Comparison of ENCODE assay signal across 1 fruit fly cellular context in the genomic region with DNA sequence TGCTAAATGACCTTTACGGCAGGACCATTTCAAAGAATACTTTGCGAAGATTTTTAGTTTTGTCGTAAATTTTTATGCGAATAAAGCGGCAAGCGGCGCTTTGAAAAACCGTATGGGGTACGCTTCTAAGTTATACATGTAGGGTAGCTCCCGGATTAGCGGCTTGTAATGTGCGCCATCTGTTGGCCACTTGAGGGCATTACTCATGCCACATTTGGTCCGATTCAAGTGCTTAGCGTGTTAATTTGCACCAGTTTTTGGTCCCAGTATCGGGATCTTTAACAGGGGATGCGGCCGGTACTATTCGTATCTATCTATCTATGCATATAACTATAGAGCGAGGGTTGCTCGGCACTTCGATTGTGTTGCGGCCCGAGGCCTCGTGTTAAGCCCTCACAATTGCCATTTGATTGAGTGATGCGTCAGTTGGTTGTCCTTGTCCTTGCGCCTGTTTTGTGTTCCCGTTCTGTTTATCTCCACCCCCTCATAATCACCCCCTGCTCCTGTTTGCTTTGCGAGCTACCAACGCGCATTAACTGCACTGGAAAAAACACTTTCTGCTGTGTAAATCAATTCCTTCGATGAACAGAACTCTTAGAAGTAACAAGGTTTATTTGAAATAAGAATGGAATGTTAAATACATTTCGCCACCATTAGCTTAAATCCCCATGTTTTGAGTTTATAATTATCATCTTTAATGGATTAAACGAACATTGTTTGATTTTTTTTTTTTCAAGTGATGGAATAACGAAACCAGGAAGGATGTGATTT.
A peak's percentile ranks its signal among the peaks of the same experiment; 100 is the strongest.
TF ChIP-seq lines count a peak whose summit lies in the region.

No protein-coding gene starts in this region.

TF ChIP-seq in whole organism, embryonic, 481 proteins besides CTCF, POLR2A, EP300 and RAD21 (continued from another document and continues in another):
- TF ChIP-seq sim (GFP tag; IDR thresholded peaks at IDR 0.05; lab: Robert Waterston, UW) = no peak
- TF ChIP-seq CG1603 (tag; optimal IDR thresholded peaks at IDR 0.05; lab: Kevin White, UChicago) = peak; percentile 68
- no peak for TF ChIP-seq NC2β (GFP tag; optimal IDR thresholded peaks at IDR 0.05; lab: Kevin White, UChicago)
- TF ChIP-seq CG12659 (GFP tag; optimal IDR thresholded peaks at IDR 0.05; lab: Kevin White, UChicago) = no peak
- TF ChIP-seq Hr39 (optimal IDR thresholded peaks at IDR 0.05; lab: Kevin White, UChicago) = no peak
- peak; percentile 7 for TF ChIP-seq CoRest (tag; optimal IDR thresholded peaks at IDR 0.05; lab: Kevin White, UChicago)
- no peak for TF ChIP-seq dimm (GFP tag; IDR thresholded peaks at IDR 0.05; lab: Robert Waterston, UW)
- TF ChIP-seq CG3407 (GFP tag; optimal IDR thresholded peaks at IDR 0.05; lab: Kevin White, UChicago) = no peak
- no peak for TF ChIP-seq eyg (GFP tag; optimal IDR thresholded peaks at IDR 0.05; lab: Kevin White, UChicago)
- TF ChIP-seq pb (GFP tag; optimal IDR thresholded peaks at IDR 0.05; lab: Kevin White, UChicago) = no peak
- no peak for TF ChIP-seq CG6854 (GFP tag; optimal IDR thresholded peaks at IDR 0.05; lab: Kevin White, UChicago)
- TF ChIP-seq Bteb2 (GFP tag; optimal IDR thresholded peaks at IDR 0.05; lab: Kevin White, UChicago) = no peak
- TF ChIP-seq Med (GFP tag; lab: Kevin White, UChicago) = peak; percentile 73
- TF ChIP-seq salm (tag; optimal IDR thresholded peaks at IDR 0.05; lab: Kevin White, UChicago) = no peak
- TF ChIP-seq CG4360 (GFP tag; IDR thresholded peaks at IDR 0.05; lab: Robert Waterston, UW) = no peak
- no peak for TF ChIP-seq gsb (GFP tag; IDR thresholded peaks at IDR 0.05; lab: Robert Waterston, UW)
- TF ChIP-seq Spps (tag; optimal IDR thresholded peaks at IDR 0.05; lab: Kevin White, UChicago) = peak; percentile 47
- no peak for TF ChIP-seq H15 (GFP tag; IDR thresholded peaks at IDR 0.05; lab: Robert Waterston, UW)
- TF ChIP-seq HLH3B (GFP tag; IDR thresholded peaks at IDR 0.05; lab: Robert Waterston, UW) = no peak
- no peak for TF ChIP-seq hb (GFP tag; IDR thresholded peaks at IDR 0.05; lab: Robert Waterston, UW; ENCODE audit: partially characterized antibody)
- TF ChIP-seq fd3F (GFP tag; optimal IDR thresholded peaks at IDR 0.05; lab: Kevin White, UChicago) = no peak
- TF ChIP-seq Nf-YA (GFP tag; IDR thresholded peaks at IDR 0.05; lab: Robert Waterston, UW) = no peak
- no peak for TF ChIP-seq gro (GFP tag; optimal IDR thresholded peaks at IDR 0.05; lab: Kevin White, UChicago)
- TF ChIP-seq CG6689 (GFP tag; IDR thresholded peaks at IDR 0.05; lab: Robert Waterston, UW) = 0 out of 2 replicates have a peak, but pooled peaks have one; percentile 19
- peak; percentile 59 for TF ChIP-seq phol (tag; optimal IDR thresholded peaks at IDR 0.05; lab: Kevin White, UChicago)
- no peak for TF ChIP-seq CG12071 (GFP tag; optimal IDR thresholded peaks at IDR 0.05; lab: Kevin White, UChicago)
- no peak for TF ChIP-seq org-1 (GFP tag; optimal IDR thresholded peaks at IDR 0.05; lab: Kevin White, UChicago)
- TF ChIP-seq CG7271 (tag; optimal IDR thresholded peaks at IDR 0.05; lab: Kevin White, UChicago) = no peak
- TF ChIP-seq gcm2 (GFP tag; optimal IDR thresholded peaks at IDR 0.05; lab: Kevin White, UChicago) = no peak
- TF ChIP-seq nerfin-1 (tag; optimal IDR thresholded peaks at IDR 0.05; lab: Kevin White, UChicago) = peak; percentile 49
- TF ChIP-seq Oaz (GFP tag; IDR thresholded peaks at IDR 0.05; lab: Robert Waterston, UW) = no peak
- TF ChIP-seq CHES-1-like (GFP tag; optimal IDR thresholded peaks at IDR 0.05; lab: Kevin White, UChicago) = no peak
- TF ChIP-seq BtbVII (GFP tag; optimal IDR thresholded peaks at IDR 0.05; lab: Kevin White, UChicago) = no peak
- TF ChIP-seq CG11398 (GFP tag; optimal IDR thresholded peaks at IDR 0.05; lab: Kevin White, UChicago) = no peak
- no peak for TF ChIP-seq CG1832 (GFP tag; optimal IDR thresholded peaks at IDR 0.05; lab: Kevin White, UChicago)
- no peak for TF ChIP-seq CG7372 (GFP tag; IDR thresholded peaks at IDR 0.05; lab: Robert Waterston, UW)
- TF ChIP-seq corto (GFP tag; optimal IDR thresholded peaks at IDR 0.05; lab: Kevin White, UChicago) = no peak
- TF ChIP-seq HLHmδ (GFP tag; optimal IDR thresholded peaks at IDR 0.05; lab: Kevin White, UChicago) = no peak
- TF ChIP-seq CG7786 (GFP tag; optimal IDR thresholded peaks at IDR 0.05; lab: Kevin White, UChicago) = no peak
- no peak for TF ChIP-seq CG12744 (GFP tag; optimal IDR thresholded peaks at IDR 0.05; lab: Kevin White, UChicago)
- TF ChIP-seq CG10209 (GFP tag; optimal IDR thresholded peaks at IDR 0.05; lab: Kevin White, UChicago) = peak; percentile 26
- no peak for TF ChIP-seq CG12299 (tag; optimal IDR thresholded peaks at IDR 0.05; lab: Kevin White, UChicago)
- TF ChIP-seq Lhr (GFP tag; optimal IDR thresholded peaks at IDR 0.05; lab: Kevin White, UChicago) = no peak
- TF ChIP-seq CG33213 (GFP tag; optimal IDR thresholded peaks at IDR 0.05; lab: Kevin White, UChicago) = no peak
- TF ChIP-seq knrl (GFP tag; IDR thresholded peaks at IDR 0.05; lab: Robert Waterston, UW; ENCODE audit: partially characterized antibody) = no peak
- peak; percentile 67 for TF ChIP-seq zf30C (GFP tag; optimal IDR thresholded peaks at IDR 0.05; lab: Kevin White, UChicago)
- TF ChIP-seq Xrp1 (GFP tag; IDR thresholded peaks at IDR 0.05; lab: Robert Waterston, UW) = peak; percentile 62; the same call in 1 of the 2 replicates
- no peak for TF ChIP-seq CG8478 (optimal IDR thresholded peaks at IDR 0.05; lab: Kevin White, UChicago)
- TF ChIP-seq CG16779 (GFP tag; IDR thresholded peaks at IDR 0.05; lab: Robert Waterston, UW) = no peak
- TF ChIP-seq cg (GFP tag; optimal IDR thresholded peaks at IDR 0.05; lab: Kevin White, UChicago) = no peak
- TF ChIP-seq CG15073 (GFP tag; optimal IDR thresholded peaks at IDR 0.05; lab: Kevin White, UChicago) = no peak
- TF ChIP-seq CG15601 (tag; optimal IDR thresholded peaks at IDR 0.05; lab: Kevin White, UChicago) = no peak
- peak; percentile 48 for TF ChIP-seq unpg (GFP tag; optimal IDR thresholded peaks at IDR 0.05; lab: Kevin White, UChicago)
- TF ChIP-seq CG17186 (GFP tag; optimal IDR thresholded peaks at IDR 0.05; lab: Kevin White, UChicago) = no peak
- TF ChIP-seq CG2875 (GFP tag; optimal IDR thresholded peaks at IDR 0.05; lab: Kevin White, UChicago) = no peak
- no peak for TF ChIP-seq crp (GFP tag; optimal IDR thresholded peaks at IDR 0.05; lab: Kevin White, UChicago)
- no peak for TF ChIP-seq dpn (GFP tag; optimal IDR thresholded peaks at IDR 0.05; lab: Kevin White, UChicago)
- TF ChIP-seq Fer2 (tag; optimal IDR thresholded peaks at IDR 0.05; lab: Kevin White, UChicago) = no peak
- TF ChIP-seq Ets97D (GFP tag; optimal IDR thresholded peaks at IDR 0.05; lab: Kevin White, UChicago) = no peak
- no peak for TF ChIP-seq CG13775 (GFP tag; optimal IDR thresholded peaks at IDR 0.05; lab: Kevin White, UChicago)
- TF ChIP-seq CG31441 (GFP tag; IDR thresholded peaks at IDR 0.05; lab: Robert Waterston, UW) = peak; percentile 47; the same call in 1 of the 2 replicates
- no peak for TF ChIP-seq Dp (GFP tag; optimal IDR thresholded peaks at IDR 0.05; lab: Kevin White, UChicago)
- TF ChIP-seq onecut (GFP tag; IDR thresholded peaks at IDR 0.05; lab: Robert Waterston, UW) = no peak
- no peak for TF ChIP-seq Neu2 (GFP tag; optimal IDR thresholded peaks at IDR 0.05; lab: Kevin White, UChicago; ENCODE audit: borderline replicate concordance)
- TF ChIP-seq CG18764 (GFP tag; optimal IDR thresholded peaks at IDR 0.05; lab: Kevin White, UChicago) = no peak
- no peak for TF ChIP-seq chn (GFP tag; optimal IDR thresholded peaks at IDR 0.05; lab: Kevin White, UChicago)
- TF ChIP-seq CG10565 (GFP tag; optimal IDR thresholded peaks at IDR 0.05; lab: Kevin White, UChicago) = no peak
- TF ChIP-seq CG6765 (GFP tag; optimal IDR thresholded peaks at IDR 0.05; lab: Kevin White, UChicago) = no peak
- TF ChIP-seq CG8944 (GFP tag; optimal IDR thresholded peaks at IDR 0.05; lab: Kevin White, UChicago) = no peak
- peak; percentile 20 for TF ChIP-seq grau (tag; optimal IDR thresholded peaks at IDR 0.05; lab: Kevin White, UChicago)
- no peak for TF ChIP-seq stc (GFP tag; IDR thresholded peaks at IDR 0.05; lab: Robert Waterston, UW)
- peak; percentile 58 for TF ChIP-seq Blimp-1 (GFP tag; optimal IDR thresholded peaks at IDR 0.05; lab: Kevin White, UChicago)
- no peak for TF ChIP-seq yki (optimal IDR thresholded peaks at IDR 0.05; lab: Kevin White, UChicago)
- TF ChIP-seq stwl (tag; optimal IDR thresholded peaks at IDR 0.05; lab: Kevin White, UChicago) = no peak
- no peak for TF ChIP-seq sob (GFP tag; IDR thresholded peaks at IDR 0.05; lab: Robert Waterston, UW)
- TF ChIP-seq repo (GFP tag; optimal IDR thresholded peaks at IDR 0.05; lab: Kevin White, UChicago) = no peak
- TF ChIP-seq fd102C (GFP tag; optimal IDR thresholded peaks at IDR 0.05; lab: Kevin White, UChicago) = no peak
- TF ChIP-seq lola (GFP tag; optimal IDR thresholded peaks at IDR 0.05; lab: Kevin White, UChicago) = peak in 1 of 3 experiments; percentile 77
- TF ChIP-seq CG4404 (GFP tag; IDR thresholded peaks at IDR 0.05; lab: Robert Waterston, UW) = no peak
- TF ChIP-seq CG9876 (GFP tag; optimal IDR thresholded peaks at IDR 0.05; lab: Kevin White, UChicago) = no peak
- no peak for TF ChIP-seq CG1024 (GFP tag; IDR thresholded peaks at IDR 0.05; lab: Robert Waterston, UW)
- peak; percentile 28; the same call in 1 of the 3 replicates for TF ChIP-seq row (GFP tag; IDR thresholded peaks at IDR 0.05; lab: Robert Waterston, UW)
- TF ChIP-seq caup (GFP tag; optimal IDR thresholded peaks at IDR 0.05; lab: Kevin White, UChicago; ENCODE audit: severe bottlenecking) = no peak
- TF ChIP-seq sna (GFP tag; IDR thresholded peaks at IDR 0.05; lab: Robert Waterston, UW; ENCODE audit: partially characterized antibody) = no peak
- TF ChIP-seq mam (GFP tag; optimal IDR thresholded peaks at IDR 0.05; lab: Kevin White, UChicago) = no peak
- no peak for TF ChIP-seq CG12236 (GFP tag; optimal IDR thresholded peaks at IDR 0.05; lab: Kevin White, UChicago)
- no peak for TF ChIP-seq nom (GFP tag; optimal IDR thresholded peaks at IDR 0.05; lab: Kevin White, UChicago)
- TF ChIP-seq odd (GFP tag; optimal IDR thresholded peaks at IDR 0.05; lab: Kevin White, UChicago) = no peak
- TF ChIP-seq Adf1 (GFP tag; IDR thresholded peaks at IDR 0.05; lab: Robert Waterston, UW) = no peak
- no peak for TF ChIP-seq Hmx (GFP tag; optimal IDR thresholded peaks at IDR 0.05; lab: Kevin White, UChicago)
- no peak for TF ChIP-seq CG15269 (tag; optimal IDR thresholded peaks at IDR 0.05; lab: Kevin White, UChicago)
- TF ChIP-seq cas (GFP tag; IDR thresholded peaks at IDR 0.05; lab: Robert Waterston, UW) = no peak
- TF ChIP-seq amos (GFP tag; IDR thresholded peaks at IDR 0.05; lab: Robert Waterston, UW; ENCODE audit: partially characterized antibody) = no peak
- no peak for TF ChIP-seq CkIIα-i1 (GFP tag; IDR thresholded peaks at IDR 0.05; lab: Robert Waterston, UW)
- TF ChIP-seq sima (GFP tag; optimal IDR thresholded peaks at IDR 0.05; lab: Kevin White, UChicago) = no peak
- peak; percentile 38 for TF ChIP-seq Kr (GFP tag; optimal IDR thresholded peaks at IDR 0.05; lab: Kevin White, UChicago)
- TF ChIP-seq vnd (GFP tag; IDR thresholded peaks at IDR 0.05; lab: Robert Waterston, UW; ENCODE audit: partially characterized antibody) = no peak
- no peak for TF ChIP-seq CG4282 (GFP tag; optimal IDR thresholded peaks at IDR 0.05; lab: Kevin White, UChicago)
- no peak for TF ChIP-seq CG43689 (GFP tag; IDR thresholded peaks at IDR 0.05; lab: Robert Waterston, UW)
- no peak for TF ChIP-seq chinmo (GFP tag; IDR thresholded peaks at IDR 0.05; lab: Robert Waterston, UW; ENCODE audit: partially characterized antibody)
- no peak for TF ChIP-seq CG2199 (GFP tag; IDR thresholded peaks at IDR 0.05; lab: Robert Waterston, UW)
- TF ChIP-seq CG3065 (GFP tag; optimal IDR thresholded peaks at IDR 0.05; lab: Kevin White, UChicago) = no peak
- peak; percentile 47 for TF ChIP-seq gsb-n (tag; optimal IDR thresholded peaks at IDR 0.05; lab: Kevin White, UChicago)
- no peak for TF ChIP-seq cad (GFP tag; optimal IDR thresholded peaks at IDR 0.05; lab: Kevin White, UChicago)
- TF ChIP-seq ind (GFP tag; optimal IDR thresholded peaks at IDR 0.05; lab: Kevin White, UChicago) = no peak
- TF ChIP-seq wek (GFP tag; optimal IDR thresholded peaks at IDR 0.05; lab: Kevin White, UChicago) = no peak
- no peak for TF ChIP-seq Hey (tag; optimal IDR thresholded peaks at IDR 0.05; lab: Kevin White, UChicago)
- peak; percentile 36 for TF ChIP-seq az2 (GFP tag; optimal IDR thresholded peaks at IDR 0.05; lab: Kevin White, UChicago)
- TF ChIP-seq hbn (GFP tag; IDR thresholded peaks at IDR 0.05; lab: Robert Waterston, UW; ENCODE audit: partially characterized antibody) = no peak
- peak; percentile 14 for TF ChIP-seq CG16863 (GFP tag; optimal IDR thresholded peaks at IDR 0.05; lab: Kevin White, UChicago)
- TF ChIP-seq ato (GFP tag; IDR thresholded peaks at IDR 0.05; lab: Robert Waterston, UW; ENCODE audit: partially characterized antibody) = 0 out of 2 replicates have a peak, but pooled peaks have one; percentile 22
- no peak for TF ChIP-seq sug (tag; optimal IDR thresholded peaks at IDR 0.05; lab: Kevin White, UChicago)
- TF ChIP-seq sc (optimal IDR thresholded peaks at IDR 0.05; lab: Kevin White, UChicago) = no peak
- TF ChIP-seq sc (GFP tag; optimal IDR thresholded peaks at IDR 0.05; lab: Kevin White, UChicago) = no peak
- no peak for TF ChIP-seq bbx (GFP tag; IDR thresholded peaks at IDR 0.05; lab: Robert Waterston, UW; ENCODE audit: partially characterized antibody)
- TF ChIP-seq Dek (tag; optimal IDR thresholded peaks at IDR 0.05; lab: Kevin White, UChicago) = no peak
- TF ChIP-seq slou (GFP tag; optimal IDR thresholded peaks at IDR 0.05; lab: Kevin White, UChicago) = no peak
- no peak for TF ChIP-seq CG12155 (GFP tag; optimal IDR thresholded peaks at IDR 0.05; lab: Kevin White, UChicago)
- TF ChIP-seq ssp (GFP tag; IDR thresholded peaks at IDR 0.05; lab: Robert Waterston, UW) = no peak
- no peak for TF ChIP-seq Jarid2 (GFP tag; optimal IDR thresholded peaks at IDR 0.05; lab: Kevin White, UChicago)
- TF ChIP-seq CG18619 (GFP tag; optimal IDR thresholded peaks at IDR 0.05; lab: Kevin White, UChicago) = no peak
- TF ChIP-seq Drgx (GFP tag; IDR thresholded peaks at IDR 0.05; lab: Robert Waterston, UW) = no peak
- TF ChIP-seq tup (GFP tag; optimal IDR thresholded peaks at IDR 0.05; lab: Kevin White, UChicago) = no peak
- TF ChIP-seq MESR4 (GFP tag; optimal IDR thresholded peaks at IDR 0.05; lab: Kevin White, UChicago) = no peak
- no peak for TF ChIP-seq ewg (GFP tag; optimal IDR thresholded peaks at IDR 0.05; lab: Kevin White, UChicago)
- TF ChIP-seq trem (tag; optimal IDR thresholded peaks at IDR 0.05; lab: Kevin White, UChicago) = peak; percentile 11
- no peak for TF ChIP-seq CG7556 (GFP tag; optimal IDR thresholded peaks at IDR 0.05; lab: Kevin White, UChicago)
- TF ChIP-seq CG17829 (tag; optimal IDR thresholded peaks at IDR 0.05; lab: Kevin White, UChicago) = peak; percentile 48
